Worm (Caenorhabditis elegans): Measurements from ENCODE around the gene dod-23.

DNA sequence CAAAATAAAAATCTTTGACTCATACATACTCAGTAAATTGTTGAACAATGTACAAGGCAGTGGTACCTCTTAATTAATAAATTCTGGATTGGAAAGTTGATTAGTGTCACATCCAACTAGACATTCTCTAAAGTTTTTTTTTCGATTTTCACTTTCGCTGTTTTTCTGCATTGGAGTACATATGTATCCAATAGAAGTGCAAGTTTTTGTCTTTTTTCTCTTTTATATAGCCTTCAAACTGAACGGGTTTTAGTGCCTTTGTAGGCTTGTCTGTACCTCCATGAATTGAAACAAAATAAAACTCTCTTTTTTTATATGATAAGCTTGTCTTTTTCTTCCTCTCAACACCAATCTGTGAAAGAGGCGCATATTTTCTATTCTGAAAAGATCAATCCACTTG lies 18.8 kb downstream of the dod-23 start:
- no peak for TF ChIP-seq mbf-1 (tag; optimal IDR thresholded peaks at IDR 0.05)
- no peak for TF ChIP-seq ama-1 (optimal IDR thresholded peaks at IDR 0.05)
- TF ChIP-seq skn-1 (tag; optimal IDR thresholded peaks at IDR 0.05) = no peak
